Worm (Caenorhabditis elegans) whole organism, L3 larva: Measurements from ENCODE around the gene glo-4.

Experiments used
- R02D3.7 ChIP-seq: fragments of 150-350 bp; optimal IDR thresholded peaks from 2 replicates; lab custom pipeline; 2014; ENCODE audit warnings: missing biosample characterization, missing genetic modification characterization
- ZK546.5 ChIP-seq: sonication (generic microtip); optimal IDR thresholded peaks from 2 replicates; lab custom pipeline; 2017; ENCODE audit warnings: missing biosample characterization, missing genetic modification characterization
- aly-2 ChIP-seq: fragments of 150-350 bp; optimal IDR thresholded peaks from 2 replicates; lab custom pipeline; 2014; ENCODE audit warnings: missing biosample characterization, missing genetic modification characterization
- ama-1 ChIP-seq: fragments of 150-350 bp; optimal IDR thresholded peaks from 2 replicates; lab custom pipeline; 2018
- ceh-28 ChIP-seq: fragments of 150-350 bp; optimal IDR thresholded peaks from 2 replicates; lab custom pipeline; 2014; ENCODE audit warnings: missing biosample characterization, missing genetic modification reagents, missing genetic modification characterization
- ceh-9 ChIP-seq: sonication (generic microtip); optimal IDR thresholded peaks from 2 replicates; lab custom pipeline; 2018; ENCODE audit warnings: missing biosample characterization, missing genetic modification characterization
- daf-12 ChIP-seq: fragments of 150-350 bp; optimal IDR thresholded peaks from 2 replicates; lab custom pipeline; 2014; ENCODE audit warnings: missing biosample characterization, missing genetic modification reagents, missing genetic modification characterization
- egl-27 ChIP-seq: sonication (generic microtip); optimal IDR thresholded peaks from 4 replicates; lab custom pipeline; 2017; ENCODE audit warnings: missing biosample characterization, missing genetic modification reagents, missing genetic modification characterization
- elt-1 ChIP-seq: fragments of 150-350 bp; optimal IDR thresholded peaks from 2 replicates; lab custom pipeline; 2014; ENCODE audit warnings: missing biosample characterization, missing genetic modification characterization
- elt-2 ChIP-seq: sonication (generic microtip); optimal IDR thresholded peaks from 2 replicates; lab custom pipeline; 2016; ENCODE audit warnings: missing genetic modification reagents, mild to moderate bottlenecking, missing genetic modification characterization, missing compliant biosample characterization
- elt-3 ChIP-seq, 3 experiments: fragments of 150-350 bp in 1 of 3; sonication (generic microtip) in 2 of 3; optimal IDR thresholded peaks; 2 replicates in 2 of 3; 4 replicates in 1 of 3; lab custom pipeline; 2014 to 2017; ENCODE audit warnings: missing biosample characterization in 3 of 3, missing genetic modification characterization in 3 of 3
- eor-1 ChIP-seq, 2 experiments: fragments of 150-350 bp; optimal IDR thresholded peaks; 2 replicates each; lab custom pipeline; 2014 to 2018; ENCODE audit warnings: missing biosample characterization in 2 of 2, missing genetic modification characterization in 2 of 2
- fkh-10 ChIP-seq: sonication (generic microtip); optimal IDR thresholded peaks from 2 replicates; lab custom pipeline; 2017; ENCODE audit warnings: missing biosample characterization, missing genetic modification reagents, missing genetic modification characterization
- hmg-11 ChIP-seq: sonication (generic microtip); optimal IDR thresholded peaks from 2 replicates; lab custom pipeline; 2016; ENCODE audit warnings: missing genetic modification characterization, missing compliant biosample characterization
- lin-39 ChIP-seq: fragments of 150-350 bp; optimal IDR thresholded peaks from 2 replicates; lab custom pipeline; 2018; ENCODE audit warnings: missing biosample characterization, missing genetic modification reagents, missing genetic modification characterization
- lsy-12 ChIP-seq: sonication (generic microtip); optimal IDR thresholded peaks from 2 replicates; lab custom pipeline; 2016; ENCODE audit warnings: mild to moderate bottlenecking, missing genetic modification characterization, missing compliant biosample characterization
- mdl-1 ChIP-seq: fragments of 150-350 bp; optimal IDR thresholded peaks from 2 replicates; lab custom pipeline; 2014; ENCODE audit warnings: missing biosample characterization, missing genetic modification characterization
- mml-1 ChIP-seq: fragments of 150-350 bp; sonication (generic microtip); optimal IDR thresholded peaks from 3 replicates; lab custom pipeline; 2014; ENCODE audit warnings: missing biosample characterization, missing genetic modification characterization
- nfya-1 ChIP-seq: sonication (generic microtip); optimal IDR thresholded peaks from 2 replicates; lab custom pipeline; 2017; ENCODE audit warnings: missing genetic modification characterization, mild to moderate bottlenecking, missing compliant biosample characterization, antibody characterized with exemption, moderate library complexity; ENCODE audit not compliant: insufficient read depth
- nhr-11 ChIP-seq: fragments of 150-350 bp; optimal IDR thresholded peaks from 2 replicates; lab custom pipeline; 2014; ENCODE audit warnings: missing biosample characterization, missing genetic modification characterization
- nhr-12 ChIP-seq: fragments of 150-350 bp; optimal IDR thresholded peaks from 2 replicates; lab custom pipeline; 2014; ENCODE audit warnings: missing biosample characterization, missing genetic modification characterization
- nhr-23 ChIP-seq: fragments of 150-350 bp; optimal IDR thresholded peaks from 2 replicates; lab custom pipeline; 2014; ENCODE audit warnings: missing biosample characterization, missing genetic modification reagents, missing genetic modification characterization
- nhr-237 ChIP-seq: fragments of 150-350 bp; optimal IDR thresholded peaks from 2 replicates; lab custom pipeline; 2014; ENCODE audit warnings: missing biosample characterization, missing genetic modification characterization
- nhr-25 ChIP-seq: sonication (generic microtip); optimal IDR thresholded peaks from 2 replicates; lab custom pipeline; 2017; ENCODE audit warnings: missing biosample characterization, missing genetic modification characterization
- nhr-43 ChIP-seq: sonication (generic microtip); optimal IDR thresholded peaks from 2 replicates; lab custom pipeline; 2016; ENCODE audit warnings: mild to moderate bottlenecking, missing genetic modification characterization, missing compliant biosample characterization; ENCODE audit not compliant: poor library complexity, severe bottlenecking
- nhr-67 ChIP-seq: fragments of 150-350 bp; optimal IDR thresholded peaks from 2 replicates; lab custom pipeline; 2014; ENCODE audit warnings: missing biosample characterization, missing genetic modification characterization
- nhr-77 ChIP-seq: fragments of 150-350 bp; optimal IDR thresholded peaks from 2 replicates; lab custom pipeline; 2014; ENCODE audit warnings: missing biosample characterization, missing genetic modification characterization
- pha-4 ChIP-seq: fragments of 150-350 bp; optimal IDR thresholded peaks from 2 replicates; lab custom pipeline; 2014; ENCODE audit warnings: missing biosample characterization, missing genetic modification reagents, missing genetic modification characterization
- pqm-1 ChIP-seq: fragments of 150-350 bp; optimal IDR thresholded peaks from 2 replicates; lab custom pipeline; 2017; ENCODE audit warnings: missing biosample characterization, missing genetic modification characterization, inconsistent platforms
- skn-1 ChIP-seq: fragments of 150-350 bp; optimal IDR thresholded peaks from 2 replicates; lab custom pipeline; 2014; ENCODE audit warnings: missing biosample characterization, missing genetic modification characterization
- snpc-4 ChIP-seq: fragments of 150-350 bp; optimal IDR thresholded peaks from 2 replicates; lab custom pipeline; 2014; ENCODE audit warnings: missing biosample characterization, missing genetic modification characterization
- tbx-2 ChIP-seq: sonication (generic microtip); optimal IDR thresholded peaks from 2 replicates; lab custom pipeline; 2016; ENCODE audit warnings: mild to moderate bottlenecking, missing genetic modification characterization, missing compliant biosample characterization
- unc-62 ChIP-seq: fragments of 150-350 bp; sonication (generic microtip); optimal IDR thresholded peaks from 4 replicates; lab custom pipeline; 2014; ENCODE audit warnings: missing biosample characterization, missing genetic modification reagents, missing genetic modification characterization
- zag-1 ChIP-seq: fragments of 150-350 bp; optimal IDR thresholded peaks from 2 replicates; lab custom pipeline; 2014; ENCODE audit warnings: missing biosample characterization, missing genetic modification characterization
- ztf-11 ChIP-seq: fragments of 150-350 bp; optimal IDR thresholded peaks from 2 replicates; lab custom pipeline; 2014; ENCODE audit warnings: missing biosample characterization, missing genetic modification characterization
- ztf-4 ChIP-seq: fragments of 150-350 bp; optimal IDR thresholded peaks from 2 replicates; lab custom pipeline; 2014; ENCODE audit warnings: missing biosample characterization, missing genetic modification characterization

Gene glo-4

ce11 chrV:9246260-9246659 lies 3.2 kb upstream of the glo-4 start, which contains the start of gene aat-2:
Gene aat-2 (minus strand): TSS chrV:9246360.
- TF ChIP-seq pqm-1 (tag; lab: Kevin White, UChicago) = no peak
- no peak for TF ChIP-seq skn-1
- TF ChIP-seq elt-2 (tag; lab: Kevin White, UChicago) = no peak
- no peak for TF ChIP-seq nhr-12 (tag; lab: Kevin White, UChicago)
- no peak for TF ChIP-seq ama-1
- TF ChIP-seq pha-4 (tag; lab: Kevin White, UChicago) = no peak
- no peak for TF ChIP-seq ceh-28 (tag; lab: Kevin White, UChicago)
- no peak for TF ChIP-seq nhr-237 (tag; lab: Kevin White, UChicago)
- TF ChIP-seq zag-1 = no peak
- TF ChIP-seq unc-62 (GFP tag; lab: Kevin White, UChicago) = no peak
- no peak for TF ChIP-seq eor-1 (tag; optimal IDR thresholded peaks at IDR 0.05; lab: Kevin White, UChicago)
- TF ChIP-seq R02D3.7 (tag; lab: Kevin White, UChicago) = no peak

ce11 chrV:9232296-9232695 lies 10.7 kb downstream of the glo-4 start, which contains the start of gene F07C3.3:
Gene F07C3.3 (minus strand): TSS chrV:9232396.
- TF ChIP-seq mdl-1 (tag; lab: Kevin White, UChicago) = no peak
- no peak for TF ChIP-seq skn-1
- TF ChIP-seq nfya-1 (tag; lab: Kevin White, UChicago) = no peak
- no peak for TF ChIP-seq nhr-25
- TF ChIP-seq ztf-4 = no peak
- no peak for TF ChIP-seq egl-27
- TF ChIP-seq mml-1 (tag; lab: Kevin White, UChicago) = no peak
- TF ChIP-seq nhr-23 (tag; lab: Kevin White, UChicago) = no peak
- TF ChIP-seq snpc-4 = no peak

ce11 chrV:9225675-9226144 lies 17.3 kb downstream of the glo-4 start, which contains the start of gene F07C3.2:
Gene F07C3.2 (plus strand): TSS chrV:9226094.
- peak; percentile 62 for TF ChIP-seq lin-39
- peak; percentile 26 for TF ChIP-seq hmg-11
- no peak for TF ChIP-seq ztf-11 (tag; lab: Kevin White, UChicago)
- no peak for TF ChIP-seq lsy-12 (tag; lab: Kevin White, UChicago)
- peak; percentile 13 for TF ChIP-seq fkh-10 (GFP tag; lab: Kevin White, UChicago)
- peak; percentile 41 for TF ChIP-seq nfya-1 (tag; lab: Kevin White, UChicago)
- TF ChIP-seq unc-62 (GFP tag; lab: Kevin White, UChicago) = no peak
- no peak for TF ChIP-seq daf-12
- no peak for TF ChIP-seq nhr-11 (tag; lab: Kevin White, UChicago)

- TF ChIP-seq nhr-25 (peak; percentile 38), elt-3 (tag; optimal IDR thresholded peaks at IDR 0.05; lab: Kevin White, UChicago) (no peak)
Observed at ce11 chrV:9224981-9225380, 18.0 kb downstream of the glo-4 start.

ce11 chrV:9224377-9224776 lies 18.6 kb downstream of the glo-4 start:
- no peak for TF ChIP-seq aly-2 (tag; lab: Kevin White, UChicago)
- TF ChIP-seq unc-62 (GFP tag; lab: Kevin White, UChicago) = no peak
- TF ChIP-seq elt-3 (tag; optimal IDR thresholded peaks at IDR 0.05; lab: Kevin White, UChicago) = no peak
- TF ChIP-seq ZK546.5 (tag; lab: Kevin White, UChicago) = no peak
- no peak for TF ChIP-seq nfya-1 (tag; lab: Kevin White, UChicago)
- no peak for TF ChIP-seq nhr-67 (tag; lab: Kevin White, UChicago)
- no peak for TF ChIP-seq lin-39
- TF ChIP-seq ceh-9 (tag; lab: Kevin White, UChicago) = no peak
- TF ChIP-seq hmg-11 = no peak
- no peak for TF ChIP-seq mml-1 (tag; lab: Kevin White, UChicago)
- no peak for TF ChIP-seq elt-2 (tag; lab: Kevin White, UChicago)
- TF ChIP-seq egl-27 = no peak
- TF ChIP-seq tbx-2 (tag; lab: Kevin White, UChicago) = no peak
- TF ChIP-seq nhr-77 (tag; lab: Kevin White, UChicago) = no peak
- TF ChIP-seq nhr-237 (tag; lab: Kevin White, UChicago) = no peak
- no peak for TF ChIP-seq elt-1 (tag; lab: Kevin White, UChicago)
- no peak for TF ChIP-seq nhr-43
- no peak for TF ChIP-seq pha-4 (tag; lab: Kevin White, UChicago)
- TF ChIP-seq lsy-12 (tag; lab: Kevin White, UChicago) = no peak
- no peak for TF ChIP-seq nhr-11 (tag; lab: Kevin White, UChicago)
- TF ChIP-seq, all 47 proteins: peak for 0
